Fruit fly (Drosophila melanogaster) whole organism, embryonic: ENCODE results near the gene Pop4.
A peak's percentile ranks its signal among the peaks of the same experiment; 100 is the strongest.

Experiments
- B-H1 ChIP-seq: fragments of 200-800 bp; sonication (Bioruptor generic); IDR thresholded peaks from 3 replicates; pipeline ENCODE4 v1.3.6; 2022; ENCODE audit warnings: missing biosample characterization, missing genetic modification characterization
- CG10274 ChIP-seq: fragments of 200-800 bp; sonication (Bioruptor generic); optimal IDR thresholded peaks from 3 replicates; lab custom pipeline; 2017; ENCODE audit warnings: missing biosample characterization, mild to moderate bottlenecking, missing genetic modification characterization
- CG10654 ChIP-seq: fragments of 200-800 bp; sonication (Bioruptor generic); optimal IDR thresholded peaks from 2 replicates; lab custom pipeline; 2016; ENCODE audit warnings: missing biosample characterization, missing genetic modification characterization
- CG11723 ChIP-seq: fragments of 200-800 bp; sonication (Bioruptor generic); optimal IDR thresholded peaks from 2 replicates; lab custom pipeline; 2017; ENCODE audit warnings: missing biosample characterization, mild to moderate bottlenecking, missing genetic modification characterization
- CG13296 ChIP-seq: fragments of 200-800 bp; sonication (Bioruptor generic); optimal IDR thresholded peaks from 3 replicates; lab custom pipeline; 2018; ENCODE audit warnings: missing biosample characterization, mild to moderate bottlenecking, missing genetic modification characterization
- CG1602 ChIP-seq: fragments of 200-800 bp; sonication (Bioruptor generic); optimal IDR thresholded peaks from 3 replicates; lab custom pipeline; 2016; ENCODE audit warnings: missing biosample characterization, missing genetic modification characterization
- CG18262 ChIP-seq: fragments of 200-800 bp; optimal IDR thresholded peaks from 3 replicates; lab custom pipeline; 2019; ENCODE audit warnings: missing biosample characterization, mild to moderate bottlenecking, missing genetic modification characterization, moderate library complexity
- CG31441 ChIP-seq: fragments of 200-800 bp; sonication (Bioruptor generic); IDR thresholded peaks from 2 replicates; pipeline ENCODE4 v1.3.6; 2022; ENCODE audit warnings: missing biosample characterization, missing genetic modification characterization
- CG32772 ChIP-seq: fragments of 200-800 bp; sonication (Bioruptor generic); IDR thresholded peaks from 2 replicates; pipeline ENCODE4 v1.3.6; 2022; ENCODE audit warnings: missing biosample characterization, missing genetic modification characterization
- CG3726 ChIP-seq: fragments of 200-800 bp; sonication (Bioruptor generic); IDR thresholded peaks from 3 replicates; pipeline ENCODE4, ENCODE4 v1.3.6; 2022; ENCODE audit warnings: missing biosample characterization, missing genetic modification characterization
- CG5245 ChIP-seq: fragments of 200-800 bp; sonication (Bioruptor generic); optimal IDR thresholded peaks from 3 replicates; lab custom pipeline; 2016; ENCODE audit warnings: missing biosample characterization, missing genetic modification characterization
- CG7839 ChIP-seq: fragments of 200-800 bp; sonication (Bioruptor generic); optimal IDR thresholded peaks from 3 replicates; lab custom pipeline; 2018; ENCODE audit warnings: missing biosample characterization, mild to moderate bottlenecking, missing genetic modification characterization, moderate library complexity
- Camta ChIP-seq: fragments of 200-800 bp; sonication (Bioruptor generic); optimal IDR thresholded peaks from 2 replicates; lab custom pipeline; 2016; ENCODE audit warnings: missing biosample characterization, missing genetic modification characterization
- CkIIα-i1 ChIP-seq: fragments of 200-800 bp; sonication (Bioruptor generic); IDR thresholded peaks from 2 replicates; pipeline ENCODE4 v1.3.6; 2022; ENCODE audit warnings: missing biosample characterization, missing genetic modification characterization
- Dfd ChIP-seq, 2 experiments: fragments of >200 bp; optimal IDR thresholded peaks; 2 replicates each; lab custom pipeline; 2017; ENCODE audit warnings: missing biosample characterization in 2 of 2, missing genetic modification characterization in 2 of 2
- MESR4 ChIP-seq: fragments of 200-800 bp; sonication (Bioruptor generic); optimal IDR thresholded peaks from 2 replicates; lab custom pipeline; 2018; ENCODE audit warnings: missing biosample characterization, mild to moderate bottlenecking, missing genetic modification characterization, moderate library complexity
- MTF-1 ChIP-seq: fragments of 200-800 bp; sonication (Bioruptor generic); optimal IDR thresholded peaks from 2 replicates; lab custom pipeline; 2018; ENCODE audit warnings: missing biosample characterization, mild to moderate bottlenecking, missing genetic modification characterization, borderline replicate concordance
- Poxn ChIP-seq: fragments of 200-800 bp; sonication (Bioruptor generic); IDR thresholded peaks from 2 replicates; pipeline ENCODE4 v1.3.6; 2022; ENCODE audit warnings: missing biosample characterization, missing genetic modification characterization
- Sox102F ChIP-seq: fragments of 200-800 bp; sonication (Bioruptor generic); optimal IDR thresholded peaks from 2 replicates; lab custom pipeline; 2018; ENCODE audit warnings: missing biosample characterization, mild to moderate bottlenecking, missing genetic modification characterization, moderate library complexity
- abd-A ChIP-seq: fragments of 200-800 bp; sonication (Bioruptor generic); optimal IDR thresholded peaks from 3 replicates; lab custom pipeline; 2019; ENCODE audit warnings: missing biosample characterization, mild to moderate bottlenecking, missing genetic modification characterization, moderate library complexity
- br ChIP-seq: fragments of >200 bp; optimal IDR thresholded peaks from 2 replicates; lab custom pipeline; 2017
- cad ChIP-seq: fragments of >200 bp; optimal IDR thresholded peaks from 2 replicates; lab custom pipeline; 2017; ENCODE audit warnings: missing biosample characterization, missing genetic modification characterization
- caup ChIP-seq: fragments of 200-800 bp; sonication (Bioruptor generic); optimal IDR thresholded peaks from 3 replicates; lab custom pipeline; 2017; ENCODE audit warnings: missing biosample characterization, mild to moderate bottlenecking, missing genetic modification characterization, moderate library complexity; ENCODE audit not compliant: severe bottlenecking
- cg ChIP-seq: fragments of 200-800 bp; sonication (Bioruptor generic); optimal IDR thresholded peaks from 3 replicates; lab custom pipeline; 2019; ENCODE audit warnings: missing biosample characterization, mild to moderate bottlenecking, missing genetic modification characterization, moderate library complexity
- crol ChIP-seq: fragments of 200-800 bp; sonication (Bioruptor generic); IDR thresholded peaks from 2 replicates; pipeline ENCODE4 v1.3.6; 2022; ENCODE audit warnings: missing biosample characterization, missing genetic modification characterization
- dysf ChIP-seq: fragments of 200-800 bp; sonication (Bioruptor generic); IDR thresholded peaks from 3 replicates; pipeline ENCODE4 v1.3.6; 2022; ENCODE audit warnings: missing biosample characterization, missing genetic modification characterization
- eve ChIP-seq, 2 experiments: fragments of >200 bp; optimal IDR thresholded peaks; 2 replicates each; lab custom pipeline; 2017; ENCODE audit warnings: missing biosample characterization in 2 of 2, missing genetic modification characterization in 2 of 2
- fd3F ChIP-seq: fragments of 200-800 bp; sonication (Bioruptor generic); optimal IDR thresholded peaks from 2 replicates; lab custom pipeline; 2018; ENCODE audit warnings: missing biosample characterization, mild to moderate bottlenecking, missing genetic modification characterization, moderate library complexity
- fru ChIP-seq: fragments of >200 bp; optimal IDR thresholded peaks from 2 replicates; lab custom pipeline; 2017
- gem ChIP-seq: fragments of 200-800 bp; sonication (Bioruptor generic); optimal IDR thresholded peaks from 2 replicates; lab custom pipeline; 2019; ENCODE audit warnings: missing biosample characterization, mild to moderate bottlenecking, missing genetic modification characterization, moderate library complexity
- grau ChIP-seq: fragments of 200-800 bp; optimal IDR thresholded peaks from 3 replicates; lab custom pipeline; 2019; ENCODE audit warnings: missing biosample characterization, mild to moderate bottlenecking, missing genetic modification characterization, moderate library complexity
- hbn ChIP-seq: fragments of 200-800 bp; sonication (Bioruptor generic); IDR thresholded peaks from 2 replicates; pipeline ENCODE4 v1.3.6; 2022; ENCODE audit warnings: missing biosample characterization, missing genetic modification characterization; ENCODE audit not compliant: partially characterized antibody
- hkb ChIP-seq, 2 experiments: fragments of 200-800 bp in 1 of 2; fragments of >200 bp in 1 of 2; sonication (Bioruptor generic) in 1 of 2; IDR thresholded peaks in 1 of 2; optimal IDR thresholded peaks in 1 of 2; 2 replicates each; pipeline versions ENCODE4 v1.3.6 to Lab custom; 2017 to 2022; ENCODE audit warnings: missing biosample characterization in 1 of 2, missing genetic modification characterization in 1 of 2
- inv ChIP-seq: fragments of 200-800 bp; sonication (Bioruptor generic); IDR thresholded peaks from 2 replicates; pipeline ENCODE4 v1.3.6; 2022; ENCODE audit warnings: missing biosample characterization, missing genetic modification characterization; ENCODE audit not compliant: partially characterized antibody
- kni ChIP-seq: fragments of 200-800 bp; sonication (Bioruptor generic); optimal IDR thresholded peaks from 3 replicates; lab custom pipeline; 2017; ENCODE audit warnings: mild to moderate bottlenecking, missing biosample characterization, missing genetic modification reagents, missing genetic modification characterization
- ranshi ChIP-seq: fragments of 200-800 bp; sonication (Bioruptor generic); IDR thresholded peaks from 2 replicates; pipeline ENCODE4 v1.3.6; 2022; ENCODE audit warnings: missing biosample characterization, missing genetic modification characterization
- rib ChIP-seq: fragments of 200-800 bp; sonication (Bioruptor generic); IDR thresholded peaks from 2 replicates; pipeline ENCODE4 v1.3.6; 2022; ENCODE audit warnings: missing biosample characterization, missing genetic modification characterization
- so ChIP-seq: fragments of 200-800 bp; sonication (Bioruptor generic); IDR thresholded peaks from 3 replicates; pipeline ENCODE4 v1.3.6; 2022; ENCODE audit warnings: missing biosample characterization, missing genetic modification characterization
- stc ChIP-seq: fragments of 200-800 bp; sonication (Bioruptor generic); IDR thresholded peaks from 2 replicates; pipeline ENCODE4 v1.3.6; 2022; ENCODE audit warnings: missing biosample characterization, missing genetic modification characterization
- stwl ChIP-seq: fragments of 200-800 bp; sonication (Bioruptor generic); optimal IDR thresholded peaks from 3 replicates; lab custom pipeline; 2018; ENCODE audit warnings: missing biosample characterization, mild to moderate bottlenecking, missing genetic modification characterization, moderate library complexity
- tio ChIP-seq: fragments of 200-800 bp; sonication (Bioruptor generic); optimal IDR thresholded peaks from 2 replicates; lab custom pipeline; 2017; ENCODE audit warnings: missing biosample characterization, missing genetic modification characterization, inconsistent platforms
- trem ChIP-seq: fragments of 200-800 bp; optimal IDR thresholded peaks from 3 replicates; lab custom pipeline; 2019; ENCODE audit warnings: missing biosample characterization, mild to moderate bottlenecking, missing genetic modification characterization, moderate library complexity
- unpg ChIP-seq: fragments of 200-800 bp; sonication (Bioruptor generic); optimal IDR thresholded peaks from 3 replicates; lab custom pipeline; 2018; ENCODE audit warnings: missing biosample characterization, mild to moderate bottlenecking, missing genetic modification characterization, moderate library complexity
- vnd ChIP-seq: fragments of 200-800 bp; sonication (Bioruptor generic); IDR thresholded peaks from 3 replicates; pipeline ENCODE4 v1.3.6; 2022; ENCODE audit warnings: missing biosample characterization, missing genetic modification characterization; ENCODE audit not compliant: partially characterized antibody

Pop4 gene

dm6 chr3L:8027666-8028314 lies 49.3 kb upstream of the Pop4 start (continued):
- peak; percentile 36 for TF ChIP-seq gem (tag; lab: Kevin White, UChicago)
- TF ChIP-seq fru (lab: Kevin White, UChicago) = no peak
- TF ChIP-seq Poxn (GFP tag; lab: Robert Waterston, UW) = no peak
- no peak for TF ChIP-seq trem
- peak; percentile 24 for TF ChIP-seq grau
- TF ChIP-seq unpg (GFP tag; lab: Kevin White, UChicago) = peak; percentile 10
- no peak for TF ChIP-seq hbn
- TF ChIP-seq Sox102F = peak; percentile 13
- no peak for TF ChIP-seq cad (GFP tag; lab: Kevin White, UChicago)
- TF ChIP-seq cg (GFP tag; lab: Kevin White, UChicago) = no peak

DNA sequence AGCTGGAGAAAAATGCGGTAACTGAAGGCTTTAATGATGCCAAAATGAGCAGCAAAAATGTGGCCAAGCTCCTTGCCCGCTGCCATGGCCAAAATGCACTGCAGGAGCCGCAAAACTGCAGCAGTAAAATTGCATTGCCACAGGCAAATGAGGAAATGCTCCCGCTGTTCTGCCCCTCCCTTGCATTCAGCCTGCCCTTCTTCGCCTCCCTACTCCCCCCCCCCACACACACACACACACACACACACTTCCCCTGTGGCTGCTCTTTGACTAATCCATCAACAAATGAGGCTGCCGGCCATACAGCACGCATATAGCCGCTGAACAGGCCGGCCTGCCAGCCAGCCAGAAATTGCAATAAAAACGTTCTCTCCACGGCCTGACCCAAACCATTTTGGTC lies 48.8 kb upstream of the Pop4 start:
- TF ChIP-seq CG32772 (GFP tag; lab: Robert Waterston, UW) = 0 out of 2 replicates have a peak, but pooled peaks have one; percentile 12
- 0 out of 3 replicates have a peak, but pooled peaks have one; percentile 18 for TF ChIP-seq so (GFP tag; lab: Robert Waterston, UW)
- TF ChIP-seq B-H1 (GFP tag; lab: Robert Waterston, UW) = no peak
- TF ChIP-seq crol = peak; percentile 48; the same call in 1 of the 2 replicates
- TF ChIP-seq, all 482 proteins: peak for 3

- TF ChIP-seq vnd (GFP tag; lab: Robert Waterston, UW) (no peak), br (lab: Kevin White, UChicago) (no peak), caup (GFP tag; lab: Kevin White, UChicago) (peak; percentile 39), tio (GFP tag; lab: Kevin White, UChicago) (peak; percentile 31), CG10654 (GFP tag; lab: Kevin White, UChicago) (peak; percentile 43), B-H1 (GFP tag; lab: Robert Waterston, UW) (peak; percentile 58; the same call in 2 of the 3 replicates), inv (GFP tag; lab: Robert Waterston, UW) (no peak), dysf (peak; percentile 79; the same call in 2 of the 3 replicates), CG31441 (GFP tag; lab: Robert Waterston, UW) (peak; percentile 55), MTF-1 (no peak), stwl (tag; lab: Kevin White, UChicago) (no peak), eve (GFP tag; optimal IDR thresholded peaks at IDR 0.05; lab: Kevin White, UChicago) (peak in 1 of 2 experiments; percentile 51), CG10274 (no peak), CG13296 (GFP tag; lab: Kevin White, UChicago) (peak; percentile 48), kni (GFP tag; lab: Kevin White, UChicago) (peak; percentile 75), CG5245 (GFP tag; lab: Kevin White, UChicago) (no peak), CG7839 (tag; lab: Kevin White, UChicago) (peak; percentile 56), CG11723 (GFP tag; lab: Kevin White, UChicago) (no peak), abd-A (tag; lab: Kevin White, UChicago) (peak; percentile 86), cg (GFP tag; lab: Kevin White, UChicago) (peak; percentile 71), ranshi (GFP tag; lab: Robert Waterston, UW) (peak; percentile 60; the same call in 1 of the 2 replicates), trem (no peak), CG18262 (tag; lab: Kevin White, UChicago) (peak; percentile 54), Camta (GFP tag; lab: Kevin White, UChicago) (no peak), CG1602 (GFP tag; lab: Kevin White, UChicago) (no peak), Dfd (GFP tag; optimal IDR thresholded peaks at IDR 0.05; lab: Kevin White, UChicago) (no peak), CG3726 (GFP tag; lab: Robert Waterston, UW) (0 out of 3 replicates have a peak, but pooled peaks have one; percentile 42), hkb (optimal IDR thresholded peaks at IDR 0.05; lab: Kevin White, UChicago) (no peak), hkb (GFP tag; IDR thresholded peaks at IDR 0.05; lab: Robert Waterston, UW) (peak; percentile 84), MESR4 (GFP tag; lab: Kevin White, UChicago) (no peak), CkIIα-i1 (GFP tag; lab: Robert Waterston, UW) (no peak), fd3F (GFP tag; lab: Kevin White, UChicago) (peak; percentile 18), stc (GFP tag; lab: Robert Waterston, UW) (peak; percentile 55), rib (GFP tag; lab: Robert Waterston, UW) (no peak)
Measured at dm6 chr3L:8024278-8025140, 46.1 kb upstream of the Pop4 start.
